Fruit fly (Drosophila melanogaster): ENCODE results near the gene RIOK1.

The RIOK1 gene

dm6 chr3L:11696294-11697116, 48.2 kb upstream of the RIOK1 start, which contains the start of gene Dph1 (continued):
- TF ChIP-seq luna (GFP tag; optimal IDR thresholded peaks at IDR 0.05) (peak; percentile 64), CG8765 (GFP tag; IDR thresholded peaks at IDR 0.05) (peak; percentile 68), CG9437 (GFP tag; optimal IDR thresholded peaks at IDR 0.05) (peak; percentile 81), ATbp (GFP tag; optimal IDR thresholded peaks at IDR 0.05) (peak; percentile 88), CG31224 (GFP tag; IDR thresholded peaks at IDR 0.05) (peak; percentile 82; the same call in 1 of the 2 replicates), CG4424 (GFP tag; optimal IDR thresholded peaks at IDR 0.05) (peak; percentile 85), jumu (GFP tag; optimal IDR thresholded peaks at IDR 0.05) (peak; percentile 82), tio (GFP tag; optimal IDR thresholded peaks at IDR 0.05) (peak; percentile 58), corto (GFP tag; optimal IDR thresholded peaks at IDR 0.05) (peak; percentile 43), Stat92E (GFP tag; optimal IDR thresholded peaks at IDR 0.05) (peak in 1 of 3 experiments; percentile 92), CG14965 (GFP tag; optimal IDR thresholded peaks at IDR 0.05; ENCODE audit: borderline replicate concordance) (peak; percentile 47), CG7963 (GFP tag; IDR thresholded peaks at IDR 0.05; ENCODE audit: partially characterized antibody) (no peak), slbo (GFP tag; IDR thresholded peaks at IDR 0.05) (peak; percentile 83), Ravus (GFP tag; IDR thresholded peaks at IDR 0.05) (peak; percentile 14; the same call in 1 of the 2 replicates), zf30C (GFP tag; optimal IDR thresholded peaks at IDR 0.05) (no peak), CG15269 (tag; optimal IDR thresholded peaks at IDR 0.05) (peak; percentile 84), ham (GFP tag; IDR thresholded peaks at IDR 0.05) (peak; percentile 42; the same call in 1 of the 2 replicates), Kr (GFP tag; optimal IDR thresholded peaks at IDR 0.05) (peak; percentile 80), CG2712 (tag; optimal IDR thresholded peaks at IDR 0.05) (peak; percentile 89), TFAM (GFP tag; optimal IDR thresholded peaks at IDR 0.05) (no peak), onecut (GFP tag; IDR thresholded peaks at IDR 0.05) (peak; percentile 70), Nf-YB (GFP tag; optimal IDR thresholded peaks at IDR 0.05) (peak; percentile 54), odd (GFP tag; optimal IDR thresholded peaks at IDR 0.05) (peak; percentile 76), CG12155 (GFP tag; optimal IDR thresholded peaks at IDR 0.05) (peak; percentile 58), CG4707 (GFP tag; optimal IDR thresholded peaks at IDR 0.05) (peak; percentile 60), psq (GFP tag; optimal IDR thresholded peaks at IDR 0.05) (no peak), CG43689 (GFP tag; IDR thresholded peaks at IDR 0.05) (peak; percentile 72), Hr3 (GFP tag; optimal IDR thresholded peaks at IDR 0.05) (peak; percentile 65), sens-2 (GFP tag; IDR thresholded peaks at IDR 0.05) (no peak; the same call in 1 of the 2 replicates), CG10959 (GFP tag; IDR thresholded peaks at IDR 0.05) (peak; percentile 66), Poxn (GFP tag; IDR thresholded peaks at IDR 0.05) (0 out of 2 replicates have a peak, but pooled peaks have one; percentile 19), Xrp1 (GFP tag; IDR thresholded peaks at IDR 0.05) (peak; percentile 91), Dek (tag; optimal IDR thresholded peaks at IDR 0.05) (peak; percentile 67), gsb (GFP tag; IDR thresholded peaks at IDR 0.05) (peak; percentile 34; the same call in 1 of the 2 replicates), Mad (GFP tag; optimal IDR thresholded peaks at IDR 0.05) (peak; percentile 84), hth (optimal IDR thresholded peaks at IDR 0.05) (no peak), CG10267 (tag; optimal IDR thresholded peaks at IDR 0.05) (peak; percentile 96), Bgb (GFP tag; IDR thresholded peaks at IDR 0.05; ENCODE audit: partially characterized antibody) (peak; percentile 59), CG5953 (GFP tag; IDR thresholded peaks at IDR 0.05) (peak; percentile 75), CG16863 (GFP tag; optimal IDR thresholded peaks at IDR 0.05) (peak; percentile 71), PHDP (tag; optimal IDR thresholded peaks at IDR 0.05) (peak; percentile 83), slp2 (GFP tag; optimal IDR thresholded peaks at IDR 0.05) (peak; percentile 82), Bteb2 (GFP tag; optimal IDR thresholded peaks at IDR 0.05) (peak; percentile 53), fu2 (GFP tag; optimal IDR thresholded peaks at IDR 0.05) (peak; percentile 55), ato (GFP tag; IDR thresholded peaks at IDR 0.05; ENCODE audit: partially characterized antibody) (no peak), Fer2 (tag; optimal IDR thresholded peaks at IDR 0.05) (no peak), CG5245 (GFP tag; optimal IDR thresholded peaks at IDR 0.05) (peak; percentile 55), peb (GFP tag; IDR thresholded peaks at IDR 0.05) (peak; percentile 61), insv (GFP tag; optimal IDR thresholded peaks at IDR 0.05) (peak in 1 of 2 experiments; percentile 95)
